Fruit fly (Drosophila melanogaster) whole organism, embryonic: ENCODE results near the gene CG4291.

ENCODE experiments used
- Asciz ChIP-seq: fragments of 200-800 bp; sonication (Bioruptor generic); optimal IDR thresholded peaks from 2 replicates; lab custom pipeline; 2017; ENCODE audit warnings: missing biosample characterization, mild to moderate bottlenecking, missing genetic modification characterization, missing genetic modification reagents
- CG11247 ChIP-seq: fragments of 200-800 bp; sonication (Bioruptor generic); IDR thresholded peaks from 2 replicates; pipeline ENCODE4 v1.3.6; 2022; ENCODE audit warnings: missing biosample characterization, missing genetic modification characterization
- CG11696 ChIP-seq: fragments of 200-800 bp; sonication (Bioruptor generic); IDR thresholded peaks from 2 replicates; pipeline ENCODE4 v1.3.6; 2022; ENCODE audit warnings: missing biosample characterization, missing genetic modification characterization
- CG12219 ChIP-seq: fragments of 200-800 bp; sonication (Bioruptor generic); optimal IDR thresholded peaks from 3 replicates; lab custom pipeline; 2018; ENCODE audit warnings: missing biosample characterization, mild to moderate bottlenecking, missing genetic modification characterization
- CG12942 ChIP-seq: fragments of 200-800 bp; sonication (Bioruptor generic); optimal IDR thresholded peaks from 3 replicates; lab custom pipeline; 2016; ENCODE audit warnings: missing biosample characterization, missing genetic modification characterization
- CG17359 ChIP-seq: fragments of 200-800 bp; sonication (Bioruptor generic); optimal IDR thresholded peaks from 3 replicates; lab custom pipeline; 2018; ENCODE audit warnings: missing biosample characterization, mild to moderate bottlenecking, missing genetic modification characterization, moderate library complexity
- CG17361 ChIP-seq: fragments of 200-800 bp; sonication (Bioruptor generic); IDR thresholded peaks from 3 replicates; pipeline ENCODE4 v1.3.6; 2022; ENCODE audit warnings: missing biosample characterization, missing genetic modification characterization
- CG17385 ChIP-seq: fragments of 200-800 bp; sonication (Bioruptor generic); optimal IDR thresholded peaks from 3 replicates; lab custom pipeline; 2018; ENCODE audit warnings: missing biosample characterization, mild to moderate bottlenecking, missing genetic modification characterization
- CG31441 ChIP-seq: fragments of 200-800 bp; sonication (Bioruptor generic); IDR thresholded peaks from 2 replicates; pipeline ENCODE4 v1.3.6; 2022; ENCODE audit warnings: missing biosample characterization, missing genetic modification characterization
- CG32767 ChIP-seq: fragments of 200-800 bp; sonication (Bioruptor generic); IDR thresholded peaks from 2 replicates; pipeline ENCODE4 v1.3.6; 2022; ENCODE audit warnings: missing biosample characterization, missing genetic modification characterization
- CG4328 ChIP-seq: fragments of 200-800 bp; sonication (Bioruptor generic); optimal IDR thresholded peaks from 3 replicates; lab custom pipeline; 2017; ENCODE audit warnings: missing biosample characterization, missing genetic modification reagents, missing genetic modification characterization
- CG4730 ChIP-seq: fragments of 200-800 bp; sonication (Bioruptor generic); IDR thresholded peaks from 2 replicates; pipeline ENCODE4 v1.3.6; 2022; ENCODE audit warnings: missing biosample characterization, missing genetic modification characterization
- CG6683 ChIP-seq: fragments of 200-800 bp; sonication (Bioruptor generic); optimal IDR thresholded peaks from 2 replicates; lab custom pipeline; 2017; ENCODE audit warnings: missing biosample characterization, mild to moderate bottlenecking, missing genetic modification characterization, missing genetic modification reagents
- CG6689 ChIP-seq: fragments of 200-800 bp; sonication (Bioruptor generic); IDR thresholded peaks from 2 replicates; pipeline ENCODE4 v1.3.6; 2022; ENCODE audit warnings: missing biosample characterization, missing genetic modification characterization
- CG7372 ChIP-seq: fragments of 200-800 bp; sonication (Bioruptor generic); IDR thresholded peaks from 2 replicates; pipeline ENCODE4 v1.3.6; 2022; ENCODE audit warnings: missing biosample characterization, missing genetic modification characterization
- CG9609 ChIP-seq: fragments of 200-800 bp; sonication (Bioruptor generic); optimal IDR thresholded peaks from 3 replicates; lab custom pipeline; 2016; ENCODE audit warnings: missing biosample characterization, missing genetic modification characterization
- Doc3 ChIP-seq: fragments of 200-800 bp; sonication (Bioruptor generic); IDR thresholded peaks from 3 replicates; pipeline ENCODE4 v1.3.6; 2022; ENCODE audit warnings: missing biosample characterization, missing genetic modification characterization; ENCODE audit not compliant: partially characterized antibody
- Dp ChIP-seq: fragments of 200-800 bp; sonication (Bioruptor generic); optimal IDR thresholded peaks from 2 replicates; lab custom pipeline; 2018; ENCODE audit warnings: missing biosample characterization, mild to moderate bottlenecking, missing genetic modification characterization, moderate library complexity
- Elba2 ChIP-seq: fragments of 200-800 bp; sonication (Bioruptor generic); optimal IDR thresholded peaks from 3 replicates; lab custom pipeline; 2016; ENCODE audit warnings: missing biosample characterization, missing genetic modification characterization
- Ets65A ChIP-seq: fragments of 200-800 bp; sonication (Bioruptor generic); peaks from one replicate; lab custom pipeline; 2016; ENCODE audit warnings: missing biosample characterization, missing genetic modification characterization
- Hand ChIP-seq: fragments of 200-800 bp; sonication (Bioruptor generic); optimal IDR thresholded peaks from 2 replicates; lab custom pipeline; 2017; ENCODE audit warnings: mild to moderate bottlenecking, missing biosample characterization, missing genetic modification reagents, missing genetic modification characterization
- Hr39 ChIP-seq: fragments of >200 bp; optimal IDR thresholded peaks from 2 replicates; lab custom pipeline; 2017
- Kr ChIP-seq: fragments of 200-800 bp; sonication (Bioruptor generic); optimal IDR thresholded peaks from 2 replicates; lab custom pipeline; 2017; ENCODE audit warnings: missing biosample characterization, mild to moderate bottlenecking, missing genetic modification characterization
- Med ChIP-seq: fragments of 200-800 bp; sonication (Bioruptor generic); peaks from one replicate; lab custom pipeline; 2016; ENCODE audit warnings: missing biosample characterization, missing genetic modification characterization, mild to moderate bottlenecking, inconsistent platforms, moderate library complexity
- Mrtf ChIP-seq: fragments of 200-800 bp; sonication (Bioruptor generic); IDR thresholded peaks from 3 replicates; pipeline ENCODE4 v1.3.6; 2022; ENCODE audit warnings: missing biosample characterization, missing genetic modification characterization
- NC2β ChIP-seq: fragments of 200-800 bp; sonication (Bioruptor generic); optimal IDR thresholded peaks from 2 replicates; lab custom pipeline; 2016; ENCODE audit warnings: missing biosample characterization, missing genetic modification characterization
- NFAT ChIP-seq: fragments of 200-800 bp; sonication (Bioruptor generic); IDR thresholded peaks from 2 replicates; pipeline ENCODE4 v1.3.6; 2022; ENCODE audit warnings: missing biosample characterization, missing genetic modification characterization
- Neu2 ChIP-seq: fragments of 200-800 bp; sonication (Bioruptor generic); optimal IDR thresholded peaks from 3 replicates; lab custom pipeline; 2016; ENCODE audit warnings: missing biosample characterization, missing genetic modification characterization, borderline replicate concordance
- Pdp1 ChIP-seq, 2 experiments: fragments of 200-800 bp; sonication (Bioruptor generic); optimal IDR thresholded peaks; 3 replicates each; lab custom pipeline; 2016; ENCODE audit warnings: missing biosample characterization in 2 of 2, missing genetic modification characterization in 2 of 2, mild to moderate bottlenecking in 1 of 2, moderate library complexity in 1 of 2
- Sry-δ ChIP-seq: fragments of 200-800 bp; sonication (Bioruptor generic); optimal IDR thresholded peaks from 2 replicates; lab custom pipeline; 2016; ENCODE audit warnings: missing biosample characterization, missing genetic modification characterization
- az2 ChIP-seq: fragments of 200-800 bp; sonication (Bioruptor generic); optimal IDR thresholded peaks from 3 replicates; lab custom pipeline; 2016; ENCODE audit warnings: missing biosample characterization, missing genetic modification characterization
- cg ChIP-seq: fragments of 200-800 bp; sonication (Bioruptor generic); optimal IDR thresholded peaks from 3 replicates; lab custom pipeline; 2019; ENCODE audit warnings: missing biosample characterization, mild to moderate bottlenecking, missing genetic modification characterization, moderate library complexity
- chif ChIP-seq, 2 experiments: fragments of 200-800 bp; sonication (Bioruptor generic); optimal IDR thresholded peaks; 3 replicates each; lab custom pipeline; 2016; ENCODE audit warnings: missing biosample characterization in 2 of 2, missing genetic modification characterization in 2 of 2
- chinmo ChIP-seq: fragments of 200-800 bp; sonication (Bioruptor generic); IDR thresholded peaks from 4 replicates; pipeline ENCODE4 v1.3.6; 2022; ENCODE audit warnings: missing biosample characterization, missing genetic modification characterization; ENCODE audit not compliant: partially characterized antibody
- dimm ChIP-seq: fragments of 200-800 bp; sonication (Bioruptor generic); IDR thresholded peaks from 2 replicates; pipeline ENCODE4 v1.3.6; 2022; ENCODE audit warnings: missing biosample characterization, missing genetic modification characterization
- fd64A ChIP-seq: fragments of 200-800 bp; sonication (Bioruptor generic); optimal IDR thresholded peaks from 3 replicates; lab custom pipeline; 2018; ENCODE audit warnings: missing biosample characterization, mild to moderate bottlenecking, missing genetic modification characterization
- gsb ChIP-seq: fragments of 200-800 bp; sonication (Bioruptor generic); IDR thresholded peaks from 2 replicates; pipeline ENCODE4 v1.3.6; 2022; ENCODE audit warnings: missing biosample characterization, missing genetic modification characterization
- kni ChIP-seq: fragments of 200-800 bp; sonication (Bioruptor generic); optimal IDR thresholded peaks from 3 replicates; lab custom pipeline; 2017; ENCODE audit warnings: mild to moderate bottlenecking, missing biosample characterization, missing genetic modification reagents, missing genetic modification characterization
- odd ChIP-seq: fragments of 200-800 bp; sonication (Bioruptor generic); optimal IDR thresholded peaks from 2 replicates; lab custom pipeline; 2017; ENCODE audit warnings: missing biosample characterization, mild to moderate bottlenecking, missing genetic modification characterization
- pita ChIP-seq: fragments of 200-800 bp; sonication (Bioruptor generic); optimal IDR thresholded peaks from 2 replicates; lab custom pipeline; 2017; ENCODE audit warnings: missing biosample characterization, mild to moderate bottlenecking, missing genetic modification characterization
- prd ChIP-seq, 3 experiments: fragments of >200 bp in 2 of 3; fragments of 200-800 bp in 1 of 3; sonication (Bioruptor generic) in 1 of 3; optimal IDR thresholded peaks in 2 of 3; IDR thresholded peaks in 1 of 3; 2 replicates in 2 of 3; 3 replicates in 1 of 3; pipeline versions ENCODE4 v1.3.6 to Lab custom; 2017 to 2022; ENCODE audit warnings: missing biosample characterization in 1 of 3, missing genetic modification characterization in 1 of 3
- pros ChIP-seq: fragments of 200-800 bp; sonication (Bioruptor generic); optimal IDR thresholded peaks from 3 replicates; lab custom pipeline; 2019; ENCODE audit warnings: missing biosample characterization, mild to moderate bottlenecking, missing genetic modification characterization, moderate library complexity
- sens-2 ChIP-seq: fragments of 200-800 bp; sonication (Bioruptor generic); IDR thresholded peaks from 2 replicates; pipeline ENCODE4 v1.3.6; 2022; ENCODE audit warnings: missing biosample characterization, missing genetic modification characterization
- sima ChIP-seq: fragments of 200-800 bp; sonication (Bioruptor generic); optimal IDR thresholded peaks from 2 replicates; lab custom pipeline; 2016; ENCODE audit warnings: missing biosample characterization, missing genetic modification characterization
- slbo ChIP-seq: fragments of 200-800 bp; sonication (Bioruptor generic); IDR thresholded peaks from 2 replicates; pipeline ENCODE4 v1.3.6; 2022; ENCODE audit warnings: missing biosample characterization, missing genetic modification characterization
- tup ChIP-seq: fragments of 200-800 bp; sonication (Bioruptor generic); optimal IDR thresholded peaks from 2 replicates; lab custom pipeline; 2016; ENCODE audit warnings: missing biosample characterization, mild to moderate bottlenecking, missing genetic modification characterization, moderate library complexity
- tx ChIP-seq: fragments of 200-800 bp; sonication (Bioruptor generic); optimal IDR thresholded peaks from 2 replicates; lab custom pipeline; 2016; ENCODE audit warnings: missing biosample characterization, missing genetic modification characterization
- unc-4 ChIP-seq: fragments of 200-800 bp; sonication (Bioruptor generic); IDR thresholded peaks from 2 replicates; pipeline ENCODE4 v1.3.6; 2022; ENCODE audit warnings: missing biosample characterization, missing genetic modification characterization; ENCODE audit not compliant: partially characterized antibody
- vfl ChIP-seq: fragments of 200-800 bp; sonication (Bioruptor generic); optimal IDR thresholded peaks from 2 replicates; lab custom pipeline; 2016; ENCODE audit warnings: missing biosample characterization, missing genetic modification characterization

CG4291 gene

DNA sequence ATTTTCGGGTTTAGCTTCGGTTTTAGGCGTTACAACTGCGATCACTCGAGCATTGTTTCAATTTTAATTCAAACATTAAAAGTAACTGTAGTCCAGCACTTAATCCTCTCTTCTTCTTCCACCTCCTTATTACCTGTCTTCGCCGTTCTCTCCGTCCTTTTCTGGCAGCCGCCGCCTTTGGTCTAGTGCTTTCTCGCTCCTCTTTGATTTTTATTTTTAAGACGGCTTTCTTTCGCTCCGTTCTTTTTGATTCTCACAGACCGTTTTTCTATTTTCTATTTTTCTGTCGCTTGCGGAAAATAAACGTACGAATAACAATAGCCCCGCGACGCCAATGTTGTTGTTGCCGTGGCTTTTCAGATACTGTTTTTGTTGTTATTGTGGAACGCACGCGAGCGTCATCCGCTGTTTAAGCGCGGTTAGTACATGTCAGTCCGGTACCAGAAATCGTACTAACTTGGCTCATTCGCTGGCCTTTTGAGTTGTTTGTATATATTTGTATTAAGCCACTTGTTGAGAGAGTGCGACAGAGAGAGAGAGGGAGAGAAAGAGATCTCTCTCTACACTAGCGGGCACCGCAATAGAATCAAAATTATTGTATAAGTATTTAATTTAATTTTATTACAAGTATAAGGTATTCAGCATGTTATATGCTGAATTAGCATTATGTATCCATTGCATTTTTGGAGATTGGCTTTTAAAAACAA, 15.5 kb upstream of the CG4291 start, which contains the start of gene aru (continued):
- TF ChIP-seq sima (GFP tag; lab: Kevin White, UChicago) (no peak), Doc3 (no peak), unc-4 (0 out of 2 replicates have a peak, but pooled peaks have one; percentile 13), CG11247 (GFP tag; lab: Robert Waterston, UW) (no peak), CG6689 (GFP tag; lab: Robert Waterston, UW) (no peak), CG9609 (GFP tag; lab: Kevin White, UChicago) (no peak), vfl (GFP tag; lab: Kevin White, UChicago) (no peak), az2 (GFP tag; lab: Kevin White, UChicago) (no peak), CG17385 (peak; percentile 46), slbo (GFP tag; lab: Robert Waterston, UW) (no peak), pita (GFP tag; lab: Kevin White, UChicago) (no peak), pros (GFP tag; lab: Kevin White, UChicago) (peak; percentile 76), Mrtf (no peak), gsb (GFP tag; lab: Robert Waterston, UW) (no peak), prd (optimal IDR thresholded peaks at IDR 0.05; lab: Kevin White, UChicago) (no peak), prd (GFP tag; IDR thresholded peaks at IDR 0.05; lab: Robert Waterston, UW) (0 out of 3 replicates have a peak, but pooled peaks have one; percentile 15), CG12219 (GFP tag; lab: Kevin White, UChicago) (peak; percentile 32), Hr39 (no peak), CG4328 (GFP tag; lab: Kevin White, UChicago) (no peak), kni (GFP tag; lab: Kevin White, UChicago) (no peak), NFAT (GFP tag; lab: Robert Waterston, UW) (peak; percentile 6; the same call in 1 of the 2 replicates), CG12942 (GFP tag; lab: Kevin White, UChicago) (no peak), CG17359 (tag; lab: Kevin White, UChicago) (peak; percentile 51), odd (no peak), cg (GFP tag; lab: Kevin White, UChicago) (no peak), chif (GFP tag; optimal IDR thresholded peaks at IDR 0.05; lab: Kevin White, UChicago) (no peak), Neu2 (GFP tag; lab: Kevin White, UChicago) (no peak), Med (GFP tag; lab: Kevin White, UChicago) (peak; percentile 86), chinmo (GFP tag; lab: Robert Waterston, UW) (0 out of 4 replicates have a peak, but pooled peaks have one; percentile 60), CG7372 (no peak), dimm (GFP tag; lab: Robert Waterston, UW) (no peak), fd64A (GFP tag; lab: Kevin White, UChicago) (no peak), Sry-δ (GFP tag; lab: Kevin White, UChicago) (no peak), tup (GFP tag; lab: Kevin White, UChicago) (no peak), Dp (GFP tag; lab: Kevin White, UChicago) (no peak), CG11696 (peak; percentile 99), Pdp1 (GFP tag; optimal IDR thresholded peaks at IDR 0.05; lab: Kevin White, UChicago) (peak in 1 of 2 experiments; percentile 23), NC2β (GFP tag; lab: Kevin White, UChicago) (no peak), CG31441 (GFP tag; lab: Robert Waterston, UW) (peak; percentile 29; the same call in 1 of the 2 replicates), Asciz (GFP tag; lab: Kevin White, UChicago) (peak; percentile 65), CG17361 (GFP tag; lab: Robert Waterston, UW) (peak; percentile 44; the same call in 1 of the 3 replicates), CG6683 (GFP tag; lab: Kevin White, UChicago) (no peak), sens-2 (GFP tag; lab: Robert Waterston, UW) (peak; percentile 19; the same call in 1 of the 2 replicates), tx (GFP tag; lab: Kevin White, UChicago) (no peak), Kr (GFP tag; lab: Kevin White, UChicago) (no peak), Elba2 (GFP tag; lab: Kevin White, UChicago) (no peak), CG32767 (GFP tag; lab: Robert Waterston, UW) (0 out of 2 replicates have a peak, but pooled peaks have one; percentile 36), Ets65A (GFP tag; lab: Kevin White, UChicago) (no peak), Hand (GFP tag; lab: Kevin White, UChicago) (peak; percentile 9), CG4730 (GFP tag; lab: Robert Waterston, UW) (no peak)
